Fruit fly (Drosophila melanogaster) whole organism, embryonic: Measurements from ENCODE around the gene CG34327.

Experiments used
- ATbp ChIP-seq: fragments of 200-800 bp; sonication (Bioruptor generic); optimal IDR thresholded peaks from 2 replicates; lab custom pipeline; 2017; ENCODE audit warnings: missing biosample characterization, mild to moderate bottlenecking, missing genetic modification characterization, missing genetic modification reagents
- Blimp-1 ChIP-seq: fragments of 200-800 bp; sonication (Bioruptor generic); optimal IDR thresholded peaks from 3 replicates; lab custom pipeline; 2018; ENCODE audit warnings: missing biosample characterization, missing genetic modification characterization, mild to moderate bottlenecking, moderate library complexity, missing genetic modification reagents
- CG1024 ChIP-seq: fragments of 200-800 bp; sonication (Bioruptor generic); IDR thresholded peaks from 2 replicates; pipeline ENCODE4 v1.3.6; 2022; ENCODE audit warnings: missing biosample characterization, missing genetic modification characterization
- CG10267 ChIP-seq: fragments of 200-800 bp; sonication (Bioruptor generic); optimal IDR thresholded peaks from 2 replicates; lab custom pipeline; 2018; ENCODE audit warnings: missing biosample characterization, mild to moderate bottlenecking, missing genetic modification characterization, moderate library complexity
- CG10321 ChIP-seq: fragments of 200-800 bp; sonication (Bioruptor generic); IDR thresholded peaks from 2 replicates; pipeline ENCODE4 v1.3.6; 2022; ENCODE audit warnings: missing biosample characterization, missing genetic modification characterization
- CG10431 ChIP-seq: fragments of 200-800 bp; sonication (Bioruptor generic); optimal IDR thresholded peaks from 3 replicates; lab custom pipeline; 2018; ENCODE audit warnings: missing biosample characterization, mild to moderate bottlenecking, missing genetic modification characterization
- CG10959 ChIP-seq: fragments of 200-800 bp; sonication (Bioruptor generic); IDR thresholded peaks from 2 replicates; pipeline ENCODE4 v1.3.6; 2022; ENCODE audit warnings: missing biosample characterization, missing genetic modification characterization
- CG11456 ChIP-seq: fragments of 200-800 bp; sonication (Bioruptor generic); IDR thresholded peaks from 3 replicates; pipeline ENCODE4 v1.3.6; 2022; ENCODE audit warnings: missing biosample characterization, missing genetic modification characterization
- CG11504 ChIP-seq: fragments of 200-800 bp; sonication (Bioruptor generic); optimal IDR thresholded peaks from 3 replicates; lab custom pipeline; 2019; ENCODE audit warnings: missing biosample characterization, mild to moderate bottlenecking, missing genetic modification characterization, moderate library complexity
- CG12769 ChIP-seq: fragments of 200-800 bp; sonication (Bioruptor generic); optimal IDR thresholded peaks from 2 replicates; lab custom pipeline; 2019; ENCODE audit warnings: missing biosample characterization, mild to moderate bottlenecking, missing genetic modification characterization, moderate library complexity
- CG14014 ChIP-seq: fragments of 200-800 bp; sonication (Bioruptor generic); IDR thresholded peaks from 2 replicates; pipeline ENCODE4 v1.3.6; 2022; ENCODE audit warnings: missing biosample characterization, missing genetic modification characterization
- CG14050 ChIP-seq: fragments of 200-800 bp; sonication (Bioruptor generic); IDR thresholded peaks from 3 replicates; pipeline ENCODE4 v1.3.6; 2022; ENCODE audit warnings: missing biosample characterization, missing genetic modification characterization
- CG18262 ChIP-seq: fragments of 200-800 bp; optimal IDR thresholded peaks from 3 replicates; lab custom pipeline; 2019; ENCODE audit warnings: missing biosample characterization, mild to moderate bottlenecking, missing genetic modification characterization, moderate library complexity
- CG1832 ChIP-seq: fragments of 200-800 bp; sonication (Bioruptor generic); optimal IDR thresholded peaks from 2 replicates; lab custom pipeline; 2017; ENCODE audit warnings: missing biosample characterization, mild to moderate bottlenecking, missing genetic modification characterization, inconsistent platforms
- CG2199 ChIP-seq: fragments of 200-800 bp; sonication (Bioruptor generic); IDR thresholded peaks from 3 replicates; pipeline ENCODE4 v1.3.6; 2022; ENCODE audit warnings: missing biosample characterization, missing genetic modification characterization
- CG2889 ChIP-seq: fragments of 200-800 bp; sonication (Bioruptor generic); IDR thresholded peaks from 3 replicates; pipeline ENCODE4 v1.3.6; 2022; ENCODE audit warnings: missing biosample characterization, missing genetic modification characterization
- CG30403 ChIP-seq: fragments of 200-800 bp; sonication (Bioruptor generic); optimal IDR thresholded peaks from 3 replicates; lab custom pipeline; 2016; ENCODE audit warnings: missing biosample characterization, missing genetic modification characterization
- CG3838 ChIP-seq: fragments of 200-800 bp; sonication (Bioruptor generic); optimal IDR thresholded peaks from 3 replicates; lab custom pipeline; 2016; ENCODE audit warnings: missing biosample characterization, missing genetic modification characterization
- CG42726 ChIP-seq: fragments of 200-800 bp; sonication (Bioruptor generic); IDR thresholded peaks from 2 replicates; pipeline ENCODE4 v1.3.6; 2022; ENCODE audit warnings: missing biosample characterization, missing genetic modification characterization; ENCODE audit not compliant: partially characterized antibody
- CG4282 ChIP-seq: fragments of 200-800 bp; sonication (Bioruptor generic); optimal IDR thresholded peaks from 2 replicates; lab custom pipeline; 2016; ENCODE audit warnings: missing biosample characterization, missing genetic modification characterization
- CG4730 ChIP-seq: fragments of 200-800 bp; sonication (Bioruptor generic); IDR thresholded peaks from 2 replicates; pipeline ENCODE4 v1.3.6; 2022; ENCODE audit warnings: missing biosample characterization, missing genetic modification characterization
- CG6813 ChIP-seq: fragments of 200-800 bp; sonication (Bioruptor generic); optimal IDR thresholded peaks from 2 replicates; lab custom pipeline; 2017; ENCODE audit warnings: missing biosample characterization, missing genetic modification characterization, mild to moderate bottlenecking, moderate library complexity, missing genetic modification reagents
- CG7357 ChIP-seq: fragments of 200-800 bp; sonication (Bioruptor generic); IDR thresholded peaks from 3 replicates; pipeline ENCODE4 v1.3.6; 2022; ENCODE audit warnings: missing biosample characterization, missing genetic modification characterization
- CG7372 ChIP-seq: fragments of 200-800 bp; sonication (Bioruptor generic); IDR thresholded peaks from 2 replicates; pipeline ENCODE4 v1.3.6; 2022; ENCODE audit warnings: missing biosample characterization, missing genetic modification characterization
- CG8478 ChIP-seq: fragments of >200 bp; optimal IDR thresholded peaks from 2 replicates; lab custom pipeline; 2018
- CG9817 ChIP-seq: fragments of 200-800 bp; sonication (Bioruptor generic); optimal IDR thresholded peaks from 2 replicates; lab custom pipeline; 2018; ENCODE audit warnings: missing biosample characterization, mild to moderate bottlenecking, missing genetic modification characterization, moderate library complexity
- Deaf1 ChIP-seq: fragments of 200-800 bp; optimal IDR thresholded peaks from 3 replicates; lab custom pipeline; 2019; ENCODE audit warnings: missing biosample characterization, mild to moderate bottlenecking, missing genetic modification characterization, moderate library complexity
- H15 ChIP-seq: fragments of 200-800 bp; sonication (Bioruptor generic); IDR thresholded peaks from 3 replicates; pipeline ENCODE4 v1.3.6; 2022; ENCODE audit warnings: missing biosample characterization, missing genetic modification characterization
- H2.0 ChIP-seq: fragments of 200-800 bp; sonication (Bioruptor generic); IDR thresholded peaks from 2 replicates; pipeline ENCODE4 v1.3.6; 2022; ENCODE audit warnings: missing biosample characterization, missing genetic modification characterization
- HLH54F ChIP-seq: fragments of 200-800 bp; sonication (Bioruptor generic); optimal IDR thresholded peaks from 3 replicates; lab custom pipeline; 2016; ENCODE audit warnings: missing biosample characterization, missing genetic modification characterization
- Hey ChIP-seq: fragments of 200-800 bp; sonication (Bioruptor generic); optimal IDR thresholded peaks from 3 replicates; lab custom pipeline; 2018; ENCODE audit warnings: missing biosample characterization, mild to moderate bottlenecking, missing genetic modification characterization
- Mes4 ChIP-seq: fragments of 200-800 bp; sonication (Bioruptor generic); optimal IDR thresholded peaks from 2 replicates; lab custom pipeline; 2016; ENCODE audit warnings: missing biosample characterization, missing genetic modification characterization
- Ravus ChIP-seq: fragments of 200-800 bp; sonication (Bioruptor generic); IDR thresholded peaks from 2 replicates; pipeline ENCODE4 v1.3.6; 2022; ENCODE audit warnings: missing biosample characterization, missing genetic modification characterization
- Side ChIP-seq: fragments of 200-800 bp; sonication (Bioruptor generic); optimal IDR thresholded peaks from 2 replicates; lab custom pipeline; 2016; ENCODE audit warnings: missing biosample characterization, missing genetic modification characterization
- Sox100B ChIP-seq: fragments of 200-800 bp; sonication (Bioruptor generic); optimal IDR thresholded peaks from 3 replicates; lab custom pipeline; 2018; ENCODE audit warnings: missing biosample characterization, mild to moderate bottlenecking, missing genetic modification characterization
- Sox102F ChIP-seq: fragments of 200-800 bp; sonication (Bioruptor generic); optimal IDR thresholded peaks from 2 replicates; lab custom pipeline; 2018; ENCODE audit warnings: missing biosample characterization, mild to moderate bottlenecking, missing genetic modification characterization, moderate library complexity
- Trl ChIP-seq, 3 experiments: fragments of >200 bp in 2 of 3; fragments of 200-800 bp in 1 of 3; sonication (Bioruptor generic) in 1 of 3; optimal IDR thresholded peaks; 2 replicates in 1 of 3; 3 replicates in 2 of 3; lab custom pipeline; 2016 to 2017; ENCODE audit warnings: missing biosample characterization in 1 of 3, missing genetic modification characterization in 1 of 3
- ase ChIP-seq: fragments of 200-800 bp; sonication (Bioruptor generic); IDR thresholded peaks from 3 replicates; pipeline ENCODE4 v1.3.6; 2022; ENCODE audit warnings: missing biosample characterization, missing genetic modification characterization
- ato ChIP-seq: fragments of 200-800 bp; sonication (Bioruptor generic); IDR thresholded peaks from 2 replicates; pipeline ENCODE4 v1.3.6; 2022; ENCODE audit warnings: missing biosample characterization, missing genetic modification characterization; ENCODE audit not compliant: partially characterized antibody
- bcd ChIP-seq: fragments of 200-800 bp; sonication (Bioruptor generic); optimal IDR thresholded peaks from 2 replicates; lab custom pipeline; 2017; ENCODE audit warnings: missing biosample characterization, mild to moderate bottlenecking, missing genetic modification characterization
- caup ChIP-seq: fragments of 200-800 bp; sonication (Bioruptor generic); optimal IDR thresholded peaks from 3 replicates; lab custom pipeline; 2017; ENCODE audit warnings: missing biosample characterization, mild to moderate bottlenecking, missing genetic modification characterization, moderate library complexity; ENCODE audit not compliant: severe bottlenecking
- chn ChIP-seq: fragments of 200-800 bp; sonication (Bioruptor generic); optimal IDR thresholded peaks from 2 replicates; lab custom pipeline; 2016; ENCODE audit warnings: missing biosample characterization, missing genetic modification characterization
- cwo ChIP-seq: fragments of 200-800 bp; sonication (Bioruptor generic); optimal IDR thresholded peaks from 3 replicates; lab custom pipeline; 2017; ENCODE audit warnings: missing biosample characterization, missing genetic modification characterization, mild to moderate bottlenecking, moderate library complexity, missing genetic modification reagents
- esg ChIP-seq: fragments of 200-800 bp; sonication (Bioruptor generic); conservative IDR thresholded peaks from 2 replicates; pipeline ENCODE4 v1.3.6; 2022; ENCODE audit warnings: missing biosample characterization, missing genetic modification characterization
- fd96Cb ChIP-seq: fragments of 200-800 bp; sonication (Bioruptor generic); optimal IDR thresholded peaks from 2 replicates; lab custom pipeline; 2018; ENCODE audit warnings: missing biosample characterization, mild to moderate bottlenecking, missing genetic modification characterization, moderate library complexity
- gem ChIP-seq: fragments of 200-800 bp; sonication (Bioruptor generic); optimal IDR thresholded peaks from 2 replicates; lab custom pipeline; 2019; ENCODE audit warnings: missing biosample characterization, mild to moderate bottlenecking, missing genetic modification characterization, moderate library complexity
- otp ChIP-seq: fragments of 200-800 bp; sonication (Bioruptor generic); IDR thresholded peaks from 3 replicates; pipeline ENCODE4, ENCODE4 v1.3.6; 2022; ENCODE audit warnings: missing biosample characterization, missing genetic modification characterization
- rib ChIP-seq: fragments of 200-800 bp; sonication (Bioruptor generic); IDR thresholded peaks from 2 replicates; pipeline ENCODE4 v1.3.6; 2022; ENCODE audit warnings: missing biosample characterization, missing genetic modification characterization
- sc ChIP-seq, 3 experiments: fragments of >200 bp in 2 of 3; fragments of 200-800 bp in 1 of 3; sonication (Bioruptor generic) in 1 of 3; optimal IDR thresholded peaks; 2 replicates in 2 of 3; 3 replicates in 1 of 3; lab custom pipeline; 2017; ENCODE audit warnings: mild to moderate bottlenecking in 1 of 3, missing biosample characterization in 1 of 3, missing genetic modification characterization in 1 of 3, missing genetic modification reagents in 1 of 3
- trem ChIP-seq: fragments of 200-800 bp; optimal IDR thresholded peaks from 3 replicates; lab custom pipeline; 2019; ENCODE audit warnings: missing biosample characterization, mild to moderate bottlenecking, missing genetic modification characterization, moderate library complexity

The CG34327 gene

dm6 chrX:17176542-17176941 is 47.1 kb downstream of the CG34327 start (continued):
- TF ChIP-seq CG4282 = no peak
- peak; percentile 12 for TF ChIP-seq Deaf1
- peak; percentile 44 for TF ChIP-seq Mes4 (GFP tag; lab: Kevin White, UChicago)
- TF ChIP-seq gem = peak; percentile 70
- TF ChIP-seq esg (GFP tag; lab: Robert Waterston, UW) = peak; percentile 68
- TF ChIP-seq Blimp-1 (GFP tag; lab: Kevin White, UChicago) = peak; percentile 53
- TF ChIP-seq Sox100B (GFP tag; lab: Kevin White, UChicago) = peak; percentile 57
- TF ChIP-seq CG18262 (tag; lab: Kevin White, UChicago) = peak; percentile 45
- TF ChIP-seq CG1832 = no peak
- TF ChIP-seq ato (GFP tag; lab: Robert Waterston, UW) = no peak
- TF ChIP-seq trem (tag; lab: Kevin White, UChicago) = no peak
- 0 out of 3 replicates have a peak, but pooled peaks have one; percentile 14 for TF ChIP-seq CG11456 (GFP tag; lab: Robert Waterston, UW)
- TF ChIP-seq ATbp = peak; percentile 16
- TF ChIP-seq CG30403 (GFP tag; lab: Kevin White, UChicago) = peak; percentile 37
- 0 out of 3 replicates have a peak, but pooled peaks have one; percentile 38 for TF ChIP-seq H15 (GFP tag; lab: Robert Waterston, UW)
- TF ChIP-seq CG42726 (GFP tag; lab: Robert Waterston, UW) = no peak
- peak; percentile 34 for TF ChIP-seq cwo
- peak; percentile 53; the same call in 1 of the 2 replicates for TF ChIP-seq H2.0 (GFP tag; lab: Robert Waterston, UW)
- TF ChIP-seq rib (GFP tag; lab: Robert Waterston, UW) = no peak
- no peak for TF ChIP-seq CG10959
- peak; percentile 4 for TF ChIP-seq CG10267 (tag; lab: Kevin White, UChicago)
- no peak for TF ChIP-seq chn (GFP tag; lab: Kevin White, UChicago)
- TF ChIP-seq Hey (tag; lab: Kevin White, UChicago) = no peak
- TF ChIP-seq CG4730 (GFP tag; lab: Robert Waterston, UW) = peak; percentile 31; the same call in 1 of the 2 replicates
- TF ChIP-seq CG9817 = peak; percentile 35
- TF ChIP-seq ase (GFP tag; lab: Robert Waterston, UW) = peak; percentile 72
- TF ChIP-seq CG6813 = peak; percentile 32
- TF ChIP-seq CG2199 (GFP tag; lab: Robert Waterston, UW) = peak; percentile 26; the same call in 1 of the 3 replicates
- no peak for TF ChIP-seq CG8478
- peak; percentile 28 for TF ChIP-seq fd96Cb (tag; lab: Kevin White, UChicago)
- peak; percentile 65 for TF ChIP-seq CG11504
- peak; percentile 34 for TF ChIP-seq bcd (GFP tag; lab: Kevin White, UChicago)
- TF ChIP-seq Trl (optimal IDR thresholded peaks at IDR 0.05; lab: Kevin White, UChicago) = no peak
- TF ChIP-seq Trl (GFP tag; optimal IDR thresholded peaks at IDR 0.05; lab: Kevin White, UChicago) = peak; percentile 59
- TF ChIP-seq CG2889 (GFP tag; lab: Robert Waterston, UW) = no peak
- TF ChIP-seq CG12769 = peak; percentile 32
- TF ChIP-seq otp (GFP tag; lab: Robert Waterston, UW) = peak; percentile 32; the same call in 1 of the 3 replicates
- peak; percentile 37 for TF ChIP-seq Side (GFP tag; lab: Kevin White, UChicago)
- peak; percentile 51; the same call in 1 of the 2 replicates for TF ChIP-seq CG7372 (GFP tag; lab: Robert Waterston, UW)
- no peak for TF ChIP-seq CG10321
- TF ChIP-seq Sox102F (GFP tag; lab: Kevin White, UChicago) = peak; percentile 66
- TF ChIP-seq CG1024 (GFP tag; lab: Robert Waterston, UW) = no peak
- peak; percentile 69 for TF ChIP-seq CG14050 (GFP tag; lab: Robert Waterston, UW)
- peak; percentile 34 for TF ChIP-seq HLH54F
- TF ChIP-seq caup (GFP tag; lab: Kevin White, UChicago) = peak; percentile 24
- TF ChIP-seq CG14014 (GFP tag; lab: Robert Waterston, UW) = peak; percentile 57
- no peak for TF ChIP-seq CG10431 (GFP tag; lab: Kevin White, UChicago)
- TF ChIP-seq Ravus (GFP tag; lab: Robert Waterston, UW) = no peak
- 0 out of 3 replicates have a peak, but pooled peaks have one; percentile 34 for TF ChIP-seq CG7357 (GFP tag; lab: Robert Waterston, UW)
- no peak for TF ChIP-seq CG3838
- TF ChIP-seq sc (optimal IDR thresholded peaks at IDR 0.05; lab: Kevin White, UChicago) = no peak
- TF ChIP-seq sc (GFP tag; optimal IDR thresholded peaks at IDR 0.05; lab: Kevin White, UChicago) = no peak
